Fruit fly (Drosophila melanogaster): ENCODE data around the gene CG43965.

Gene CG43965

dm6 chr3L:8741051-8741468, 15.5 kb upstream of the CG43965 start (continued):
- TF ChIP-seq wdn (GFP tag; IDR thresholded peaks at IDR 0.05) (no peak), Dp (GFP tag; optimal IDR thresholded peaks at IDR 0.05) (no peak), phol (tag; optimal IDR thresholded peaks at IDR 0.05) (no peak), CG7928 (GFP tag; optimal IDR thresholded peaks at IDR 0.05) (no peak), mirr (GFP tag; optimal IDR thresholded peaks at IDR 0.05) (no peak), CG10979 (tag; optimal IDR thresholded peaks at IDR 0.05) (no peak), CTCF (GFP tag; optimal IDR thresholded peaks at IDR 0.05) (peak; percentile 28), CG17829 (tag; optimal IDR thresholded peaks at IDR 0.05) (no peak), CG12104 (GFP tag; optimal IDR thresholded peaks at IDR 0.05) (no peak), CkIIα-i1 (GFP tag; IDR thresholded peaks at IDR 0.05) (no peak), run (tag; optimal IDR thresholded peaks at IDR 0.05) (no peak), CG17802 (tag; optimal IDR thresholded peaks at IDR 0.05) (no peak), ac (GFP tag; optimal IDR thresholded peaks at IDR 0.05) (no peak), CG9876 (GFP tag; optimal IDR thresholded peaks at IDR 0.05) (no peak), Fer2 (tag; optimal IDR thresholded peaks at IDR 0.05) (no peak), zf30C (GFP tag; optimal IDR thresholded peaks at IDR 0.05) (no peak), CG3281 (GFP tag; optimal IDR thresholded peaks at IDR 0.05) (peak; percentile 70), CG12219 (GFP tag; optimal IDR thresholded peaks at IDR 0.05) (peak; percentile 10), CG11247 (GFP tag; IDR thresholded peaks at IDR 0.05) (peak; percentile 27; the same call in 1 of the 2 replicates), h (optimal IDR thresholded peaks at IDR 0.05) (no peak), lola (GFP tag; optimal IDR thresholded peaks at IDR 0.05) (no peak), Myb (GFP tag; optimal IDR thresholded peaks at IDR 0.05) (no peak), CG9437 (GFP tag; optimal IDR thresholded peaks at IDR 0.05) (peak; percentile 39), CG10366 (GFP tag; IDR thresholded peaks at IDR 0.05) (peak; percentile 13; the same call in 1 of the 2 replicates), ATbp (GFP tag; optimal IDR thresholded peaks at IDR 0.05) (peak; percentile 64), Blimp-1 (GFP tag; optimal IDR thresholded peaks at IDR 0.05) (no peak), Hsf (GFP tag; optimal IDR thresholded peaks at IDR 0.05) (no peak), CG9609 (GFP tag; optimal IDR thresholded peaks at IDR 0.05) (no peak), eyg (GFP tag; optimal IDR thresholded peaks at IDR 0.05) (no peak), Atf6 (GFP tag; IDR thresholded peaks at IDR 0.05) (no peak), CG17612 (GFP tag; IDR thresholded peaks at IDR 0.05) (no peak), dpn (GFP tag; optimal IDR thresholded peaks at IDR 0.05) (no peak), Dip3 (GFP tag; optimal IDR thresholded peaks at IDR 0.05) (no peak), CG6854 (GFP tag; optimal IDR thresholded peaks at IDR 0.05) (peak; percentile 12), CG17186 (GFP tag; optimal IDR thresholded peaks at IDR 0.05) (no peak), Kr (GFP tag; optimal IDR thresholded peaks at IDR 0.05) (no peak), CG18764 (GFP tag; optimal IDR thresholded peaks at IDR 0.05) (no peak), unpg (GFP tag; optimal IDR thresholded peaks at IDR 0.05) (no peak), Pdp1 (GFP tag; optimal IDR thresholded peaks at IDR 0.05) (peak in 1 of 2 experiments; percentile 62), CG17359 (tag; optimal IDR thresholded peaks at IDR 0.05) (peak; percentile 31), usp (GFP tag; optimal IDR thresholded peaks at IDR 0.05) (no peak), CG3065 (GFP tag; optimal IDR thresholded peaks at IDR 0.05) (no peak), mam (GFP tag; optimal IDR thresholded peaks at IDR 0.05) (no peak), zen (tag; optimal IDR thresholded peaks at IDR 0.05) (no peak), lov (optimal IDR thresholded peaks at IDR 0.05) (no peak), lov (GFP tag; IDR thresholded peaks at IDR 0.05) (no peak), HLH4C (GFP tag; IDR thresholded peaks at IDR 0.05; ENCODE audit: partially characterized antibody) (no peak), trem (tag; optimal IDR thresholded peaks at IDR 0.05) (no peak), az2 (GFP tag; optimal IDR thresholded peaks at IDR 0.05) (no peak), BEAF-32 (GFP tag; optimal IDR thresholded peaks at IDR 0.05) (no peak), E2f2 (GFP tag; IDR thresholded peaks at IDR 0.05) (no peak; the same call in 1 of the 2 replicates), gt (GFP tag; IDR thresholded peaks at IDR 0.05) (no peak)
